Worm (Caenorhabditis elegans): Measurements from ENCODE around the gene dsb-3.

- TF ChIP-seq dve-1 (tag; optimal IDR thresholded peaks at IDR 0.05): no peak
- no peak for TF ChIP-seq hlh-30 (tag; optimal IDR thresholded peaks at IDR 0.05; ENCODE audit: insufficient read depth)
These were observed 5.3 kb downstream of the dsb-3 start for ce11 chrIV:7754114-7754513.
